Worm (Caenorhabditis elegans): ENCODE measurements around the gene ZK353.2.

- TF ChIP-seq ama-1 (optimal IDR thresholded peaks at IDR 0.05) (no peak), lin-39 (tag; optimal IDR thresholded peaks at IDR 0.05) (no peak), nhr-77 (tag; optimal IDR thresholded peaks at IDR 0.05) (no peak), aha-1 (tag; optimal IDR thresholded peaks at IDR 0.05) (no peak)
Measured at ce11 chrIII:8398411-8398810, at the start of gene ZK353.2.

Data from whole organism, L1 larva.